Worm (Caenorhabditis elegans) whole organism, L1 larva: Measurements from ENCODE around the gene srv-27.

Source experiments
- C04F5.9 ChIP-seq: sonication (generic microtip); optimal IDR thresholded peaks from 2 replicates; lab custom pipeline; 2016; ENCODE audit warnings: missing genetic modification characterization, missing compliant biosample characterization
- C16A3.4 ChIP-seq: fragments of 150-350 bp; optimal IDR thresholded peaks from 2 replicates; lab custom pipeline; 2014; ENCODE audit warnings: missing biosample characterization, missing genetic modification characterization
- ceh-82 ChIP-seq, 3 experiments: fragments of 150-350 bp in 1 of 3; sonication (generic microtip) in 2 of 3; optimal IDR thresholded peaks; 2 replicates each; lab custom pipeline; 2014 to 2017; ENCODE audit warnings: missing biosample characterization in 3 of 3, missing genetic modification characterization in 3 of 3
- ceh-88 ChIP-seq: fragments of 200-800 bp; sonication (Bioruptor generic); IDR thresholded peaks from 2 replicates; pipeline ENCODE4 v1.3.6; 2022; ENCODE audit warnings: missing genetic modification characterization, missing compliant biosample characterization
- dpl-1 ChIP-seq, 3 experiments: fragments of 150-350 bp in 2 of 3; sonication (generic microtip) in 1 of 3; optimal IDR thresholded peaks; 2 replicates each; lab custom pipeline; 2014 to 2017; ENCODE audit warnings: missing biosample characterization in 3 of 3, missing genetic modification characterization in 3 of 3, missing genetic modification reagents in 3 of 3
- efl-1 ChIP-seq, 4 experiments: fragments of 150-350 bp; optimal IDR thresholded peaks in 3 of 4; peaks in 1 of 4; 1 replicate in 1 of 4; 2 replicates in 3 of 4; lab custom pipeline; 2014; ENCODE audit warnings: missing biosample characterization in 2 of 4, missing genetic modification characterization in 2 of 4, missing genetic modification reagents in 2 of 4
- egl-13 ChIP-seq: sonication (generic microtip); optimal IDR thresholded peaks from 2 replicates; lab custom pipeline; 2016; ENCODE audit warnings: missing genotype, missing genetic modification reagents, missing genetic modification characterization, missing compliant biosample characterization
- elt-2 ChIP-seq: sonication (generic microtip); optimal IDR thresholded peaks from 2 replicates; lab custom pipeline; 2016; ENCODE audit warnings: missing genetic modification characterization, mild to moderate bottlenecking, inconsistent platforms, missing compliant biosample characterization, missing genetic modification reagents
- fkh-8 ChIP-seq: sonication (generic microtip); optimal IDR thresholded peaks from 2 replicates; lab custom pipeline; 2016; ENCODE audit warnings: mild to moderate bottlenecking, missing genetic modification characterization, missing compliant biosample characterization
- fos-1 ChIP-seq: fragments of 150-350 bp; optimal IDR thresholded peaks from 2 replicates; lab custom pipeline; 2014; ENCODE audit warnings: missing biosample characterization, missing genetic modification characterization
- grh-1 ChIP-seq: fragments of 200-800 bp; sonication (Bioruptor generic); IDR thresholded peaks from 2 replicates; pipeline ENCODE4 v1.3.6; 2022; ENCODE audit warnings: missing genetic modification reagents, missing genetic modification characterization, missing compliant biosample characterization
- hlh-4 ChIP-seq: sonication (generic microtip); optimal IDR thresholded peaks from 2 replicates; lab custom pipeline; 2016; ENCODE audit warnings: mild to moderate bottlenecking, missing genetic modification characterization, missing compliant biosample characterization
- irx-1 ChIP-seq: sonication (generic microtip); optimal IDR thresholded peaks from 2 replicates; lab custom pipeline; 2016; ENCODE audit warnings: missing genetic modification characterization, missing compliant biosample characterization
- isw-1 ChIP-seq: fragments of 200-800 bp; sonication (Bioruptor generic); IDR thresholded peaks from 2 replicates; pipeline ENCODE4 v1.3.6; 2022; ENCODE audit warnings: missing genetic modification characterization, missing compliant biosample characterization
- lin-13 ChIP-seq: fragments of 150-350 bp; optimal IDR thresholded peaks from 2 replicates; lab custom pipeline; 2014; ENCODE audit warnings: missing biosample characterization, missing genetic modification reagents, missing genetic modification characterization
- lin-39 ChIP-seq: fragments of 150-350 bp; optimal IDR thresholded peaks from 2 replicates; lab custom pipeline; 2014; ENCODE audit warnings: missing biosample characterization, missing genetic modification reagents, missing genetic modification characterization
- lir-3 ChIP-seq: sonication (generic microtip); optimal IDR thresholded peaks from 2 replicates; lab custom pipeline; 2016; ENCODE audit warnings: mild to moderate bottlenecking, missing genetic modification characterization, moderate library complexity, missing compliant biosample characterization; ENCODE audit not compliant: poor library complexity
- lsy-2 ChIP-seq, 2 experiments: fragments of 150-350 bp; optimal IDR thresholded peaks; 2 replicates each; lab custom pipeline; 2014; ENCODE audit warnings: missing biosample characterization in 2 of 2, missing genetic modification characterization in 2 of 2
- mdl-1 ChIP-seq, 2 experiments: fragments of 150-350 bp; optimal IDR thresholded peaks; 2 replicates each; lab custom pipeline; 2014 to 2017; ENCODE audit warnings: missing biosample characterization in 2 of 2, missing genetic modification characterization in 2 of 2, inconsistent platforms in 1 of 2
- nhr-11 ChIP-seq: fragments of 150-350 bp; optimal IDR thresholded peaks from 2 replicates; lab custom pipeline; 2014; ENCODE audit warnings: missing biosample characterization, missing genetic modification characterization
- nhr-12 ChIP-seq: sonication (generic microtip); optimal IDR thresholded peaks from 2 replicates; lab custom pipeline; 2017; ENCODE audit warnings: missing biosample characterization, missing genetic modification characterization
- nhr-237 ChIP-seq: fragments of 150-350 bp; optimal IDR thresholded peaks from 2 replicates; lab custom pipeline; 2014; ENCODE audit warnings: missing biosample characterization, missing genetic modification characterization
- nhr-47 ChIP-seq: sonication (generic microtip); optimal IDR thresholded peaks from 2 replicates; lab custom pipeline; 2016; ENCODE audit warnings: mild to moderate bottlenecking, missing genetic modification characterization, moderate library complexity, missing compliant biosample characterization
- nhr-71 ChIP-seq: sonication (generic microtip); optimal IDR thresholded peaks from 2 replicates; lab custom pipeline; 2016; ENCODE audit warnings: mild to moderate bottlenecking, missing genetic modification characterization, moderate library complexity, missing compliant biosample characterization
- nhr-76 ChIP-seq: sonication (generic microtip); optimal IDR thresholded peaks from 2 replicates; lab custom pipeline; 2017; ENCODE audit warnings: missing biosample characterization, missing genetic modification characterization
- nhr-84 ChIP-seq: sonication (generic microtip); optimal IDR thresholded peaks from 2 replicates; lab custom pipeline; 2017; ENCODE audit warnings: missing biosample characterization, missing genetic modification characterization
- nhr-90 ChIP-seq: sonication (generic microtip); optimal IDR thresholded peaks from 2 replicates; lab custom pipeline; 2016; ENCODE audit warnings: mild to moderate bottlenecking, missing genetic modification characterization, missing compliant biosample characterization; ENCODE audit not compliant: poor library complexity
- pag-3 ChIP-seq: sonication (generic microtip); optimal IDR thresholded peaks from 2 replicates; lab custom pipeline; 2017; ENCODE audit warnings: missing genetic modification characterization, mild to moderate bottlenecking, missing compliant biosample characterization, antibody characterized with exemption, borderline replicate concordance; ENCODE audit not compliant: insufficient read depth
- skn-1 ChIP-seq: fragments of 150-350 bp; optimal IDR thresholded peaks from 2 replicates; lab custom pipeline; 2014; ENCODE audit warnings: missing biosample characterization, missing genetic modification characterization
- snpc-4 ChIP-seq: fragments of 150-350 bp; optimal IDR thresholded peaks from 2 replicates; lab custom pipeline; 2014; ENCODE audit warnings: missing biosample characterization, missing genetic modification characterization
- swsn-7 ChIP-seq: sonication (generic microtip); optimal IDR thresholded peaks from 2 replicates; lab custom pipeline; 2016; ENCODE audit warnings: missing genetic modification characterization, missing compliant biosample characterization
- tbx-2 ChIP-seq: sonication (generic microtip); optimal IDR thresholded peaks from 2 replicates; lab custom pipeline; 2016; ENCODE audit warnings: missing genetic modification characterization, missing compliant biosample characterization
- unc-30 ChIP-seq: sonication (generic microtip); optimal IDR thresholded peaks from 2 replicates; lab custom pipeline; 2017; ENCODE audit warnings: missing biosample characterization, missing genetic modification characterization
- unc-86 ChIP-seq: sonication (generic microtip); optimal IDR thresholded peaks from 2 replicates; lab custom pipeline; 2016; ENCODE audit warnings: missing genetic modification characterization, missing compliant biosample characterization
- zag-1 ChIP-seq: fragments of 150-350 bp; optimal IDR thresholded peaks from 2 replicates; lab custom pipeline; 2014; ENCODE audit warnings: missing biosample characterization, missing genetic modification characterization
- ztf-11 ChIP-seq, 2 experiments: sonication (generic microtip); optimal IDR thresholded peaks; 2 replicates each; lab custom pipeline; 2016 to 2017; ENCODE audit warnings: missing genetic modification characterization in 2 of 2, missing biosample characterization in 1 of 2, missing compliant biosample characterization in 1 of 2
- ztf-4 ChIP-seq: fragments of 150-350 bp; optimal IDR thresholded peaks from 2 replicates; lab custom pipeline; 2014; ENCODE audit warnings: missing biosample characterization, missing genetic modification characterization

The srv-27 gene

ce11 chrIV:6303642-6304041 is 5.5 kb upstream of the srv-27 start, which contains the start of gene srv-25:
Gene srv-25, minus strand, starts transcription at chrIV:6303742.
- no peak for TF ChIP-seq ceh-88 (GFP tag; lab: Robert Waterston, UW)
- TF ChIP-seq zag-1 (tag; lab: Kevin White, UChicago), result no peak
- no peak for TF ChIP-seq nhr-84 (tag; lab: Kevin White, UChicago)
- no peak for TF ChIP-seq C04F5.9 (tag; lab: Kevin White, UChicago)
- TF ChIP-seq nhr-237 (tag; lab: Kevin White, UChicago), result no peak
- no peak for TF ChIP-seq nhr-76 (tag; lab: Kevin White, UChicago)
- no peak for TF ChIP-seq nhr-71 (tag; lab: Kevin White, UChicago)
- TF ChIP-seq, all 84 proteins: peak for 0

ce11 chrIV:6301764-6302163 is 3.6 kb upstream of the srv-27 start, which contains the start of gene srv-26:
Gene srv-26, minus strand, starts transcription at chrIV:6301864.
- TF ChIP-seq skn-1 (tag; lab: Kevin White, UChicago), result no peak
- no peak for TF ChIP-seq efl-1 (optimal IDR thresholded peaks at IDR 0.05; lab: Kevin White, UChicago)
- TF ChIP-seq efl-1 (GFP tag; optimal IDR thresholded peaks at IDR 0.05 in 1 of 2; lab: Kevin White, UChicago), result peak in 1 of 2 experiments; percentile 48
- TF ChIP-seq egl-13 (tag; lab: Kevin White, UChicago), result no peak
- no peak for TF ChIP-seq lir-3 (tag; lab: Kevin White, UChicago)
- no peak for TF ChIP-seq lsy-2 (tag; optimal IDR thresholded peaks at IDR 0.05; lab: Kevin White, UChicago)
- TF ChIP-seq, all 84 proteins: peak for 1

- no peak for TF ChIP-seq lir-3 (tag; lab: Kevin White, UChicago)
- no peak for TF ChIP-seq egl-13 (tag; lab: Kevin White, UChicago)
- no peak for TF ChIP-seq ztf-11 (tag; optimal IDR thresholded peaks at IDR 0.05; lab: Kevin White, UChicago)
- no peak for TF ChIP-seq ceh-88 (GFP tag; lab: Robert Waterston, UW)
- TF ChIP-seq ztf-4, result no peak
These were observed 1.4 kb upstream of the srv-27 start for ce11 chrIV:6299523-6299922.

ce11 chrIV:6294081-6294480 is 4.1 kb downstream of the srv-27 start, which contains the start of gene hil-2:
Gene hil-2, plus strand, starts transcription at chrIV:6294240.
- TF ChIP-seq nhr-71 (tag; lab: Kevin White, UChicago) (peak; percentile 17), dpl-1 (GFP tag; optimal IDR thresholded peaks at IDR 0.05; lab: Kevin White, UChicago) (peak in 1 of 3 experiments; percentile 13), nhr-47 (tag; lab: Kevin White, UChicago) (peak; percentile 23), lin-39 (no peak), snpc-4 (no peak), efl-1 (optimal IDR thresholded peaks at IDR 0.05; lab: Kevin White, UChicago) (peak in 1 of 2 experiments; percentile 23), efl-1 (GFP tag; optimal IDR thresholded peaks at IDR 0.05 in 1 of 2; lab: Kevin White, UChicago) (no peak), swsn-7 (tag; lab: Kevin White, UChicago) (peak; percentile 40), ceh-82 (tag; optimal IDR thresholded peaks at IDR 0.05; lab: Kevin White, UChicago) (peak in 1 of 3 experiments; percentile 44), nhr-11 (tag; lab: Kevin White, UChicago) (no peak), C16A3.4 (tag; lab: Kevin White, UChicago) (peak; percentile 4), lin-13 (GFP tag; lab: Kevin White, UChicago) (no peak), fos-1 (tag; lab: Kevin White, UChicago) (no peak), unc-86 (tag; lab: Kevin White, UChicago) (peak; percentile 23), ztf-11 (tag; optimal IDR thresholded peaks at IDR 0.05; lab: Kevin White, UChicago) (peak in 1 of 2 experiments; percentile 4), grh-1 (GFP tag; lab: Robert Waterston, UW) (0 out of 2 replicates have a peak, but pooled peaks have one; percentile 31)

- TF ChIP-seq nhr-76 (tag; lab: Kevin White, UChicago) (no peak), pag-3 (tag; lab: Kevin White, UChicago) (no peak), efl-1 (optimal IDR thresholded peaks at IDR 0.05; lab: Kevin White, UChicago) (no peak), efl-1 (GFP tag; optimal IDR thresholded peaks at IDR 0.05 in 1 of 2; lab: Kevin White, UChicago) (no peak), unc-30 (tag; lab: Kevin White, UChicago) (no peak), mdl-1 (tag; optimal IDR thresholded peaks at IDR 0.05; lab: Kevin White, UChicago) (no peak), hlh-4 (tag; lab: Kevin White, UChicago) (no peak), unc-86 (tag; lab: Kevin White, UChicago) (no peak), nhr-84 (tag; lab: Kevin White, UChicago) (no peak), ztf-11 (tag; optimal IDR thresholded peaks at IDR 0.05; lab: Kevin White, UChicago) (no peak), isw-1 (no peak), nhr-12 (tag; lab: Kevin White, UChicago) (no peak), nhr-237 (tag; lab: Kevin White, UChicago) (no peak), snpc-4 (no peak), nhr-90 (no peak), irx-1 (tag; lab: Kevin White, UChicago) (no peak), fkh-8 (tag; lab: Kevin White, UChicago) (no peak), ceh-88 (GFP tag; lab: Robert Waterston, UW) (no peak), tbx-2 (tag; lab: Kevin White, UChicago) (no peak), elt-2 (tag; lab: Kevin White, UChicago) (no peak)
These were observed 7.4 kb downstream of the srv-27 start, which contains the start of gene srv-24 for ce11 chrIV:6290741-6291140. Gene srv-24, minus strand, starts transcription at chrIV:6290841.
